Fruit fly (Drosophila melanogaster): Measurements from ENCODE around the gene GILT2.

- no peak for TF ChIP-seq CTCF (optimal IDR thresholded peaks at IDR 0.05)
- TF ChIP-seq CG8478 (optimal IDR thresholded peaks at IDR 0.05) = no peak
These were observed 7.3 kb downstream of the GILT2 start, which contains the start of gene SPE for dm6 chr3R:23685955-23686354.

All from S2 (cell line).